Worm (Caenorhabditis elegans) whole organism, late embryonic: Measurements from ENCODE around the gene F40F9.3.

Experiments used
- C08G9.2 ChIP-seq: sonication (generic microtip); optimal IDR thresholded peaks from 2 replicates; lab custom pipeline; 2016; ENCODE audit warnings: mild to moderate bottlenecking, missing genetic modification characterization, moderate library complexity, missing compliant biosample characterization
- C38D4.7 ChIP-seq: fragments of 200-800 bp; sonication (Bioruptor generic); optimal IDR thresholded peaks from 2 replicates; lab custom pipeline; 2018; ENCODE audit warnings: mild to moderate bottlenecking, missing genetic modification characterization, moderate library complexity, missing compliant biosample characterization
- K02D7.2 ChIP-seq: sonication (generic microtip); optimal IDR thresholded peaks from 2 replicates; lab custom pipeline; 2017; ENCODE audit warnings: mild to moderate bottlenecking, missing genetic modification characterization, missing compliant biosample characterization
- K09A11.1 ChIP-seq: sonication (generic microtip); optimal IDR thresholded peaks from 2 replicates; lab custom pipeline; 2017; ENCODE audit warnings: antibody characterized with exemption, mild to moderate bottlenecking, missing genetic modification characterization, missing compliant biosample characterization; ENCODE audit not compliant: insufficient read depth
- ceh-18 ChIP-seq: sonication (generic microtip); optimal IDR thresholded peaks from 2 replicates; lab custom pipeline; 2016; ENCODE audit warnings: missing genetic modification characterization, missing compliant biosample characterization
- ceh-2 ChIP-seq: sonication (generic microtip); optimal IDR thresholded peaks from 2 replicates; lab custom pipeline; 2016; ENCODE audit warnings: missing genotype, missing genetic modification characterization, missing compliant biosample characterization
- ceh-24 ChIP-seq: sonication (generic microtip); optimal IDR thresholded peaks from 2 replicates; lab custom pipeline; 2016; ENCODE audit warnings: mild to moderate bottlenecking, missing genetic modification characterization, missing compliant biosample characterization
- ceh-30 ChIP-seq: fragments of 150-350 bp; optimal IDR thresholded peaks from 2 replicates; lab custom pipeline; 2014; ENCODE audit warnings: missing biosample characterization, missing genetic modification characterization
- ceh-48 ChIP-seq: sonication (generic microtip); optimal IDR thresholded peaks from 2 replicates; lab custom pipeline; 2016; ENCODE audit warnings: missing genetic modification characterization, inconsistent platforms, missing compliant biosample characterization
- ceh-9 ChIP-seq: sonication (generic microtip); optimal IDR thresholded peaks from 2 replicates; lab custom pipeline; 2016; ENCODE audit warnings: mild to moderate bottlenecking, missing genetic modification characterization, inconsistent platforms, missing compliant biosample characterization
- che-1 ChIP-seq: sonication (generic microtip); optimal IDR thresholded peaks from 2 replicates; lab custom pipeline; 2016; ENCODE audit warnings: mild to moderate bottlenecking, missing genetic modification characterization, missing compliant biosample characterization
- elt-2 ChIP-seq: sonication (generic microtip); optimal IDR thresholded peaks from 2 replicates; lab custom pipeline; 2016; ENCODE audit warnings: missing genetic modification reagents, missing genetic modification characterization, missing compliant biosample characterization
- ets-4 ChIP-seq: sonication (generic microtip); optimal IDR thresholded peaks from 2 replicates; lab custom pipeline; 2016; ENCODE audit warnings: missing genetic modification characterization, missing compliant biosample characterization
- fax-1 ChIP-seq: sonication (generic microtip); optimal IDR thresholded peaks from 2 replicates; lab custom pipeline; 2016; ENCODE audit warnings: missing genotype, missing genetic modification characterization, missing compliant biosample characterization
- fkh-10 ChIP-seq: fragments of 150-350 bp; optimal IDR thresholded peaks from 2 replicates; lab custom pipeline; 2014; ENCODE audit warnings: missing biosample characterization, missing genetic modification reagents, missing genetic modification characterization
- fkh-6 ChIP-seq: sonication (generic microtip); optimal IDR thresholded peaks from 2 replicates; lab custom pipeline; 2016; ENCODE audit warnings: missing genetic modification characterization, missing compliant biosample characterization
- gmeb-2 ChIP-seq: sonication (generic microtip); optimal IDR thresholded peaks from 2 replicates; lab custom pipeline; 2016; ENCODE audit warnings: missing genetic modification characterization, inconsistent platforms, missing compliant biosample characterization
- hlh-30 ChIP-seq: sonication (generic microtip); optimal IDR thresholded peaks from 2 replicates; lab custom pipeline; 2017; ENCODE audit warnings: antibody characterized with exemption, missing genetic modification characterization, missing compliant biosample characterization; ENCODE audit not compliant: insufficient read depth
- lim-6 ChIP-seq: sonication (generic microtip); optimal IDR thresholded peaks from 2 replicates; lab custom pipeline; 2016; ENCODE audit warnings: missing genetic modification characterization, missing compliant biosample characterization
- lin-11 ChIP-seq: fragments of 200-800 bp; sonication (Bioruptor generic); optimal IDR thresholded peaks from 2 replicates; lab custom pipeline; 2018; ENCODE audit warnings: mild to moderate bottlenecking, missing genetic modification characterization, missing compliant biosample characterization
- madf-2 ChIP-seq: sonication (generic microtip); optimal IDR thresholded peaks from 2 replicates; lab custom pipeline; 2017; ENCODE audit warnings: missing genetic modification characterization, missing compliant biosample characterization
- nfya-1 ChIP-seq: sonication (generic microtip); optimal IDR thresholded peaks from 2 replicates; lab custom pipeline; 2017; ENCODE audit warnings: missing genetic modification characterization, mild to moderate bottlenecking, missing compliant biosample characterization, antibody characterized with exemption, moderate library complexity
- nhr-232 ChIP-seq: sonication (generic microtip); optimal IDR thresholded peaks from 2 replicates; lab custom pipeline; 2016; ENCODE audit warnings: missing genetic modification characterization, missing compliant biosample characterization
- npax-4 ChIP-seq: sonication (generic microtip); optimal IDR thresholded peaks from 2 replicates; lab custom pipeline; 2016; ENCODE audit warnings: missing genetic modification characterization, missing compliant biosample characterization
- odd-2 ChIP-seq: sonication (generic microtip); optimal IDR thresholded peaks from 2 replicates; lab custom pipeline; 2017; ENCODE audit warnings: antibody characterized with exemption, mild to moderate bottlenecking, missing genetic modification characterization, missing compliant biosample characterization
- pat-9 ChIP-seq: fragments of 200-800 bp; sonication (Bioruptor generic); optimal IDR thresholded peaks from 2 replicates; lab custom pipeline; 2018; ENCODE audit warnings: mild to moderate bottlenecking, missing genetic modification characterization, moderate library complexity, missing compliant biosample characterization
- pha-2 ChIP-seq: sonication (generic microtip); optimal IDR thresholded peaks from 2 replicates; lab custom pipeline; 2017; ENCODE audit warnings: mild to moderate bottlenecking, missing genetic modification characterization, missing compliant biosample characterization
- pha-4 ChIP-seq: fragments of 150-350 bp; optimal IDR thresholded peaks from 2 replicates; lab custom pipeline; 2018; ENCODE audit warnings: missing biosample characterization, missing genetic modification reagents, missing genetic modification characterization
- pqm-1 ChIP-seq: sonication (generic microtip); optimal IDR thresholded peaks from 2 replicates; lab custom pipeline; 2016; ENCODE audit warnings: missing genetic modification characterization, missing compliant biosample characterization
- pros-1 ChIP-seq: fragments of 150-350 bp; optimal IDR thresholded peaks from 2 replicates; lab custom pipeline; 2014; ENCODE audit warnings: missing biosample characterization, missing genetic modification reagents, missing genetic modification characterization
- rnt-1 ChIP-seq: sonication (generic microtip); optimal IDR thresholded peaks from 2 replicates; lab custom pipeline; 2016; ENCODE audit warnings: missing genetic modification characterization, missing compliant biosample characterization
- sox-4 ChIP-seq: sonication (generic microtip); optimal IDR thresholded peaks from 2 replicates; lab custom pipeline; 2017; ENCODE audit warnings: mild to moderate bottlenecking, missing genetic modification characterization, inconsistent platforms, missing compliant biosample characterization
- syd-9 ChIP-seq: sonication (generic microtip); optimal IDR thresholded peaks from 2 replicates; lab custom pipeline; 2016; ENCODE audit warnings: mild to moderate bottlenecking, missing genetic modification characterization, moderate library complexity, missing compliant biosample characterization
- tbx-2 ChIP-seq: sonication (generic microtip); optimal IDR thresholded peaks from 2 replicates; lab custom pipeline; 2016; ENCODE audit warnings: missing genetic modification characterization, missing compliant biosample characterization
- unc-55 ChIP-seq: sonication (generic microtip); optimal IDR thresholded peaks from 2 replicates; lab custom pipeline; 2017; ENCODE audit warnings: missing biosample characterization, missing genetic modification reagents, missing genetic modification characterization
- ztf-16 ChIP-seq: sonication (generic microtip); optimal IDR thresholded peaks from 2 replicates; lab custom pipeline; 2017; ENCODE audit warnings: missing genetic modification characterization, missing compliant biosample characterization

The F40F9.3 gene

DNA sequence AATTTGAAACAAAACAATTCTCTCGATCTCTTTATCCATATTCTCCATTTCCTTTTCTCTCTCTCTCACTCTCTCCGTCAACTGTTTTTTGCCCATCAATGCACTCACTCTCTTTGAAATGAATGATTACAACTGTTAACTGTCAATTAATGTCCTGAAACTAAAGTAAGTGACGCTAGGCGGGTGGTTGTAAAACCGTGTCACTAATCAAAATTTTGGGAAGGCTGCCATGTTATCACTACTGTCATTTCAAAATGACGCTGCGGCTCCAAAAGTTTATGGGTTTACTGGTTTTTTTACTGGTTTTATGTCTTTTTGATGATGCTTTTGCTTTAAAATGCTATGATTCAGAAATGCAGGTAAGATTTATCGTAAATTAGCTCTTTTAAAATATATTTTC, 35.8 kb upstream of the F40F9.3 start, which contains the start of gene ZK287.9:
Gene ZK287.9, plus strand, starts transcription at position 192 of the 400 bp plus-strand sequence.
- TF ChIP-seq tbx-2 (no peak), fkh-6 (tag; lab: Kevin White, UChicago) (no peak), C08G9.2 (tag; lab: Kevin White, UChicago) (no peak), ceh-48 (tag; lab: Kevin White, UChicago) (no peak), nfya-1 (tag; lab: Kevin White, UChicago) (no peak), ceh-18 (tag; lab: Kevin White, UChicago) (no peak)
- TF ChIP-seq, all 69 proteins: peak for 0

DNA sequence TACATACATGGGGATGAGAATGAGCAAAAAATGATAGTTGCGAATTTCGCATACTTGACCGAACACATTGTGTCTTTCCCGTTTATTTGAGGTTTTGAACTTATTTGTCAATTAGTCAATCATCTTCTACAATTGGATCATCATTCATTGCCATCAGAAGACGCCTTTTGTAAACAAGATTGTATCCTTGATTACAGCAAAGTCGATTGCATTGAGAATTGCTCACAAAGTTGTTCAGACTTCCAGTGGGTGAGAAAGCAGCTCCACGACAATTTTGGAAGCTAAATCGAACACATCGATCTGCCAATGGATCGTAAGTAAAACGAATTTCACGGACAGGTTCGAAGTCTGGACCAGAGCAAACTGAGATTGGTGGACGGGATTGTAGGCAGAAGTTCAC, 34.7 kb upstream of the F40F9.3 start:
- no peak for TF ChIP-seq ceh-9 (tag; lab: Kevin White, UChicago)
- TF ChIP-seq ceh-30 (tag; lab: Kevin White, UChicago), result no peak
- TF ChIP-seq elt-2 (tag; lab: Kevin White, UChicago), result no peak
- TF ChIP-seq C38D4.7, result no peak
- no peak for TF ChIP-seq fkh-10
- no peak for TF ChIP-seq ceh-2
- no peak for TF ChIP-seq gmeb-2
- no peak for TF ChIP-seq ztf-16
- no peak for TF ChIP-seq hlh-30
- no peak for TF ChIP-seq pat-9 (tag; lab: Kevin White, UChicago)
- no peak for TF ChIP-seq pha-2 (tag; lab: Kevin White, UChicago)
- TF ChIP-seq ets-4 (tag; lab: Kevin White, UChicago), result no peak
- TF ChIP-seq lim-6 (tag; lab: Kevin White, UChicago), result no peak
- no peak for TF ChIP-seq fax-1 (tag; lab: Kevin White, UChicago)
- no peak for TF ChIP-seq pha-4 (tag; lab: Kevin White, UChicago)
- no peak for TF ChIP-seq pros-1 (tag; lab: Kevin White, UChicago)
- TF ChIP-seq syd-9 (tag; lab: Kevin White, UChicago), result no peak
- TF ChIP-seq unc-55 (GFP tag; lab: Kevin White, UChicago), result no peak
- no peak for TF ChIP-seq nhr-232 (tag; lab: Kevin White, UChicago)

DNA sequence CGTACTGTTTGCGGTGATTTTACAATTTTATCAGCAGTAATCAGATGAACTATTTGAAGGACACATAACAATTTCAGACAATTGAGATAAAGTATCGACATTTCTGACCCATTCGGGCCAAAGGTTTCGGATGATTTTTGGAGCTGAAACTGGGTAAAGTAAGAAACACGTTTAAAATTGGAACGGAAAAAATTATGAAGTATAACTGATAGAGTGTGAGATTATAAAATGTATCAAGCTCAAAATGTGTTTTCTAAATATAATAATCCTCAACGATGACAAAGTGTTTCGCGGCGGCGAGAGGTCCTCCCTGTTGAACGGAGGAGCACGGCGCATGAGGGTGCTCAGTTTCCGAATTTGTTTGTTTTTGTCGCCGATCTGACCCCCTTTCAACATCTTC, 29.4 kb upstream of the F40F9.3 start, which contains the start of gene ZK287.4:
Gene ZK287.4, minus strand, starts transcription at position 101 of the 400 bp plus-strand sequence.
- TF ChIP-seq npax-4 (tag; lab: Kevin White, UChicago), result no peak

DNA sequence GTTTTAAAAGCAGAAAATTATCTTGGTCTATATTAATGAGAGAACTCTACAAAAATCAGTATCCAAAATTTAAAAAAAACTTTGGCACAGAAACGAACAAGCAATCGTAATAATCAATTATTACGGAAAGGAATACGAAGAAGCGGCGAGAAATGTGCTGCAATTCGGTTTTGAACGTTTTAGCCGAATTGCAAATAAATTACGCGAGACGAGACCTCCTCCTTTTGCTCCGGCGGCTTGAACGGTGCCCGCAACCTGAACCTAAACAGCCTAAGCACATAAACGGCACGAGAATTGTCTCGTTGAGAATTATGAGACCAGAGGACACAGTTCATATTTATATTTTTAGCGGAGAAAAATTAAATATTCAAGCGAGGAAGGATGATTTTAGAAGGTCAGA, 25.6 kb upstream of the F40F9.3 start:
- TF ChIP-seq odd-2 (tag; lab: Kevin White, UChicago), result no peak
- no peak for TF ChIP-seq fkh-6 (tag; lab: Kevin White, UChicago)
- TF ChIP-seq nfya-1 (tag; lab: Kevin White, UChicago), result no peak
- no peak for TF ChIP-seq K02D7.2 (tag; lab: Kevin White, UChicago)

DNA sequence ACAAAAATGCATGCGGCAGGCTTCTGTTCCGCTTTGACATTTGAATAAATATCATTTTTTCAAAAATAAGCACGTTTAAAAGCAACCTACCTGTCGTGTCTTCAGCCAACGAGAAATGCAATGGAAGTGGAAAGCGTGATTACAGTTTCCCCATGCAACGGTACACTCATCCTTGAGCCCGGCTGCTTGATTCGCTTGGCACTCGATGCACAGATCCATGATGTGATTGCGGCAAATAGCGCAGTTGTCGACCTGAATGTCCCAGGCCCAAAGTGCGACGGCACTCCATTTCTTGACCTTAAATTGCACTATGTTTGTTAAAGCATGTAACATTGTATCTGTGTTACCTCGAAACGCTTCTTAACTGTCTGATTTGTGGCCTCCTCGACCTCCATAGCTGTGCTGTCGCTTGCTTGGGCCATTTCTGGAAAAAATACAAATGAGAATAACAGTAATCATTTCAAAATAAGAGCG, 24.9 kb upstream of the F40F9.3 start, which contains the start of gene rbx-1:
Gene rbx-1, minus strand, starts transcription at position 424 of the 474 bp plus-strand sequence.
- TF ChIP-seq ceh-2 (no peak), pqm-1 (tag; lab: Kevin White, UChicago) (no peak), pha-2 (tag; lab: Kevin White, UChicago) (no peak), nhr-232 (tag; lab: Kevin White, UChicago) (no peak), che-1 (tag; lab: Kevin White, UChicago) (no peak), hlh-30 (no peak), sox-4 (tag; lab: Kevin White, UChicago) (no peak), madf-2 (tag; lab: Kevin White, UChicago) (no peak), odd-2 (tag; lab: Kevin White, UChicago) (no peak), lin-11 (tag; lab: Kevin White, UChicago) (no peak), rnt-1 (no peak), K09A11.1 (tag; lab: Kevin White, UChicago) (no peak), ceh-9 (tag; lab: Kevin White, UChicago) (no peak), pros-1 (tag; lab: Kevin White, UChicago) (no peak), fkh-10 (no peak), ceh-24 (no peak)
